Worm (Caenorhabditis elegans) whole organism, young adult: ENCODE results near the gene mksr-2.

Source experiments
- B0019.2 ChIP-seq: fragments of 200-800 bp; sonication (Bioruptor generic); conservative IDR thresholded peaks from 2 replicates; pipeline ENCODE4 v1.3.6; 2022; ENCODE audit warnings: missing genetic modification reagents, missing genetic modification characterization, missing compliant biosample characterization
- B0035.1 ChIP-seq: sonication (generic microtip); optimal IDR thresholded peaks from 2 replicates; lab custom pipeline; 2016; ENCODE audit warnings: missing genetic modification characterization, mild to moderate bottlenecking, missing compliant biosample characterization, missing genotype, missing genetic modification reagents
- F23B12.7 ChIP-seq: sonication (generic microtip); optimal IDR thresholded peaks from 2 replicates; lab custom pipeline; 2017; ENCODE audit warnings: missing genetic modification characterization, mild to moderate bottlenecking, missing compliant biosample characterization, antibody characterized with exemption, moderate library complexity; ENCODE audit not compliant: insufficient read depth
- F33H1.4 ChIP-seq: fragments of 200-800 bp; sonication (Bioruptor generic); IDR thresholded peaks from 2 replicates; pipeline ENCODE4 v1.3.6; 2022; ENCODE audit warnings: missing genetic modification reagents, missing genetic modification characterization, missing compliant biosample characterization
- K12H6.12 ChIP-seq: fragments of 200-800 bp; sonication (Bioruptor generic); optimal IDR thresholded peaks from 2 replicates; lab custom pipeline; 2018; ENCODE audit warnings: mild to moderate bottlenecking, missing genetic modification characterization, missing compliant biosample characterization
- ama-1 ChIP-seq, 3 experiments: fragments of 150-350 bp in 1 of 3; sonication (generic microtip) in 2 of 3; optimal IDR thresholded peaks; 2 replicates each; lab custom pipeline; 2014 to 2018; ENCODE audit warnings: missing biosample characterization in 2 of 3, missing genetic modification characterization in 2 of 3, missing genetic modification reagents in 2 of 3
- atf-7 ChIP-seq: sonication (generic microtip); optimal IDR thresholded peaks from 2 replicates; lab custom pipeline; 2017; ENCODE audit warnings: mild to moderate bottlenecking, missing genetic modification characterization, missing compliant biosample characterization
- attf-3 ChIP-seq: fragments of 200-800 bp; sonication (Bioruptor generic); conservative IDR thresholded peaks from 2 replicates; pipeline ENCODE4 v1.3.6; 2022; ENCODE audit warnings: missing genetic modification reagents, missing genetic modification characterization, missing compliant biosample characterization
- cebp-1 ChIP-seq, 2 experiments: fragments of 200-800 bp in 1 of 2; sonication (Bioruptor generic) in 1 of 2; sonication (generic microtip) in 1 of 2; IDR thresholded peaks in 1 of 2; optimal IDR thresholded peaks in 1 of 2; 2 replicates each; pipeline versions ENCODE4 v1.3.6 to Lab custom; 2017 to 2022; ENCODE audit warnings: missing compliant biosample characterization in 2 of 2, missing genetic modification characterization in 2 of 2, mild to moderate bottlenecking in 1 of 2, missing genetic modification reagents in 1 of 2, moderate library complexity in 1 of 2
- ceh-100 ChIP-seq: fragments of 200-800 bp; sonication (Bioruptor generic); IDR thresholded peaks from 2 replicates; pipeline ENCODE4 v1.3.6; 2022; ENCODE audit warnings: missing genetic modification reagents, missing genetic modification characterization, missing compliant biosample characterization
- dox-1 ChIP-seq: fragments of 200-800 bp; sonication (Bioruptor generic); IDR thresholded peaks from 2 replicates; pipeline ENCODE4 v1.3.6; 2022; ENCODE audit warnings: missing genetic modification reagents, missing genetic modification characterization, missing compliant biosample characterization
- dpff-1 ChIP-seq: sonication (generic microtip); optimal IDR thresholded peaks from 2 replicates; lab custom pipeline; 2017; ENCODE audit warnings: mild to moderate bottlenecking, missing genetic modification characterization, missing compliant biosample characterization
- efl-1 ChIP-seq: fragments of 150-350 bp; optimal IDR thresholded peaks from 2 replicates; lab custom pipeline; 2014; ENCODE audit warnings: missing biosample characterization, missing genetic modification reagents, missing genetic modification characterization
- ekl-4 ChIP-seq: fragments of 200-800 bp; sonication (Bioruptor generic); IDR thresholded peaks from 2 replicates; pipeline ENCODE4 v1.3.6; 2022; ENCODE audit warnings: missing genetic modification reagents, missing genetic modification characterization, missing compliant biosample characterization
- ets-4 ChIP-seq: fragments of 200-800 bp; sonication (Bioruptor generic); optimal IDR thresholded peaks from 2 replicates; lab custom pipeline; 2018; ENCODE audit warnings: mild to moderate bottlenecking, missing genetic modification characterization, missing compliant biosample characterization
- hlh-26 ChIP-seq: fragments of 200-800 bp; sonication (Bioruptor generic); conservative IDR thresholded peaks from 2 replicates; pipeline ENCODE4 v1.3.6; 2022; ENCODE audit warnings: missing genetic modification reagents, missing genetic modification characterization, missing compliant biosample characterization
- hmg-20 ChIP-seq: fragments of 200-800 bp; sonication (Bioruptor generic); IDR thresholded peaks from 2 replicates; pipeline ENCODE4 v1.3.6; 2022; ENCODE audit warnings: missing genetic modification reagents, missing genetic modification characterization, missing compliant biosample characterization
- let-526 ChIP-seq: fragments of 200-800 bp; sonication (Bioruptor generic); IDR thresholded peaks from 2 replicates; pipeline ENCODE4 v1.3.6; 2022; ENCODE audit warnings: missing genetic modification reagents, missing genetic modification characterization, missing compliant biosample characterization
- let-607 ChIP-seq, 2 experiments: fragments of 200-800 bp in 1 of 2; sonication (Bioruptor generic) in 1 of 2; sonication (generic microtip) in 1 of 2; optimal IDR thresholded peaks; 2 replicates each; lab custom pipeline; 2016 to 2018; ENCODE audit warnings: mild to moderate bottlenecking in 2 of 2, missing compliant biosample characterization in 2 of 2, missing genetic modification characterization in 2 of 2, moderate library complexity in 2 of 2, missing genotype in 1 of 2
- lin-40 ChIP-seq: sonication (generic microtip); optimal IDR thresholded peaks from 2 replicates; lab custom pipeline; 2016; ENCODE audit warnings: missing genetic modification characterization, mild to moderate bottlenecking, missing compliant biosample characterization, missing genotype, missing genetic modification reagents
- lir-1 ChIP-seq: fragments of 200-800 bp; sonication (Bioruptor generic); conservative IDR thresholded peaks from 2 replicates; pipeline ENCODE4 v1.3.6; 2022; ENCODE audit warnings: missing genetic modification reagents, missing genetic modification characterization, missing compliant biosample characterization
- lsy-27 ChIP-seq: sonication (generic microtip); optimal IDR thresholded peaks from 2 replicates; lab custom pipeline; 2017; ENCODE audit warnings: missing genetic modification characterization, mild to moderate bottlenecking, missing compliant biosample characterization, antibody characterized with exemption, missing genotype, borderline replicate concordance; ENCODE audit not compliant: insufficient read depth
- madf-10 ChIP-seq: sonication (generic microtip); optimal IDR thresholded peaks from 2 replicates; lab custom pipeline; 2016; ENCODE audit warnings: mild to moderate bottlenecking, missing genetic modification characterization, missing compliant biosample characterization
- madf-3 ChIP-seq: fragments of 200-800 bp; sonication (Bioruptor generic); IDR thresholded peaks from 2 replicates; pipeline ENCODE4 v1.3.6; 2022; ENCODE audit warnings: missing genetic modification reagents, missing genetic modification characterization, missing compliant biosample characterization
- nfya-2 ChIP-seq: fragments of 200-800 bp; sonication (Bioruptor generic); IDR thresholded peaks from 2 replicates; pipeline ENCODE4 v1.3.6; 2022; ENCODE audit warnings: missing genetic modification reagents, missing genetic modification characterization, missing compliant biosample characterization
- nfyb-1 ChIP-seq: fragments of 200-800 bp; sonication (Bioruptor generic); IDR thresholded peaks from 2 replicates; pipeline ENCODE4 v1.3.6; 2022; ENCODE audit warnings: missing genetic modification reagents, missing genetic modification characterization, missing compliant biosample characterization
- nhr-80 ChIP-seq: sonication (generic microtip); optimal IDR thresholded peaks from 2 replicates; lab custom pipeline; 2016; ENCODE audit warnings: missing genetic modification characterization, missing compliant biosample characterization
- pbrm-1 ChIP-seq: fragments of 200-800 bp; sonication (Bioruptor generic); IDR thresholded peaks from 2 replicates; pipeline ENCODE4 v1.3.6; 2022; ENCODE audit warnings: missing genetic modification reagents, missing genetic modification characterization, missing compliant biosample characterization
- rcor-1 ChIP-seq: fragments of 200-800 bp; sonication (Bioruptor generic); IDR thresholded peaks from 2 replicates; pipeline ENCODE4 v1.3.6; 2022; ENCODE audit warnings: missing genetic modification reagents, missing genetic modification characterization, missing compliant biosample characterization
- rpc-1 ChIP-seq, 2 experiments: fragments of 150-350 bp in 1 of 2; sonication (generic microtip) in 1 of 2; optimal IDR thresholded peaks; 2 replicates each; lab custom pipeline; 2014 to 2018; ENCODE audit warnings: missing biosample characterization in 1 of 2, missing genetic modification characterization in 1 of 2, missing genetic modification reagents in 1 of 2, missing genotype in 1 of 2
- snpc-1.3 ChIP-seq: sonication (generic microtip); optimal IDR thresholded peaks from 2 replicates; lab custom pipeline; 2017; ENCODE audit warnings: missing genetic modification characterization, mild to moderate bottlenecking, missing compliant biosample characterization, antibody characterized with exemption, moderate library complexity, missing genotype, missing genetic modification reagents; ENCODE audit not compliant: insufficient read depth
- snpc-4 ChIP-seq, 5 experiments: fragments of 150-350 bp in 1 of 5; sonication (generic microtip) in 4 of 5; optimal IDR thresholded peaks; 2 replicates each; lab custom pipeline; 2014 to 2018; ENCODE audit warnings: missing genetic modification characterization in 5 of 5, missing biosample characterization in 3 of 5, antibody characterized with exemption in 2 of 5, mild to moderate bottlenecking in 2 of 5, missing compliant biosample characterization in 2 of 5, missing genotype in 2 of 5, moderate library complexity in 2 of 5, missing genetic modification reagents in 1 of 5
- tbp1 ChIP-seq: fragments of 200-800 bp; sonication (Bioruptor generic); optimal IDR thresholded peaks from 2 replicates; lab custom pipeline; 2018; ENCODE audit warnings: mild to moderate bottlenecking, missing genetic modification characterization, missing compliant biosample characterization
- unc-130 ChIP-seq: sonication (generic microtip); optimal IDR thresholded peaks from 2 replicates; lab custom pipeline; 2016; ENCODE audit warnings: missing genetic modification reagents, missing genetic modification characterization, missing compliant biosample characterization
- unc-62 ChIP-seq: fragments of 150-350 bp; optimal IDR thresholded peaks from 2 replicates; lab custom pipeline; 2014; ENCODE audit warnings: missing biosample characterization, missing genetic modification reagents, missing genetic modification characterization
- xnd-1 ChIP-seq: sonication (generic microtip); optimal IDR thresholded peaks from 2 replicates; lab custom pipeline; 2016; ENCODE audit warnings: missing genotype, missing genetic modification reagents, missing genetic modification characterization, missing compliant biosample characterization
- zfh-2 ChIP-seq: fragments of 200-800 bp; sonication (Bioruptor generic); conservative IDR thresholded peaks from 2 replicates; pipeline ENCODE4 v1.3.6; 2022; ENCODE audit warnings: missing genetic modification reagents, missing genetic modification characterization, missing compliant biosample characterization
- ztf-18 ChIP-seq: sonication (generic microtip); optimal IDR thresholded peaks from 2 replicates; lab custom pipeline; 2016; ENCODE audit warnings: missing genotype, mild to moderate bottlenecking, missing genetic modification characterization, missing compliant biosample characterization
- ztf-26 ChIP-seq: sonication (generic microtip); optimal IDR thresholded peaks from 2 replicates; lab custom pipeline; 2017; ENCODE audit warnings: missing genetic modification characterization, missing compliant biosample characterization

Gene mksr-2

DNA sequence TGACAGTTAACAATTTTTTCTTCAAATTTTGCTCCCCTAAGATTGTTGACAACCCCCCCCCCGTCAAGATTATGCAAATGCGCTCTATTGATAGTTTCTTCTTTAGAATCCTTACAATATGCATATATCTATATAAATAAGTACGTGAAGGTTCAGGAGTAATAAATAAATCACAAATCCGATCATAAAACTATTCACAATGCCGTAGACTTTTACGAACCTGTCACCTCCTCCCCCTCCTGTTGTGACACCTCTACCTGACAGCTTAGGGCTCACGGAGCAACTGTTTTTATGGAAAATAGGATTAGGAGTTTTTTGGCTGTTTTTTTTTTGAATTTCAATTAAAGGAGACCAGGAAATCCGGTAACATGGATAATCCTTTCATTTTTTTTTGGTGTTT, 14.2 kb downstream of the mksr-2 start:
- TF ChIP-seq hlh-26 (GFP tag; lab: Robert Waterston, UW) = no peak

DNA sequence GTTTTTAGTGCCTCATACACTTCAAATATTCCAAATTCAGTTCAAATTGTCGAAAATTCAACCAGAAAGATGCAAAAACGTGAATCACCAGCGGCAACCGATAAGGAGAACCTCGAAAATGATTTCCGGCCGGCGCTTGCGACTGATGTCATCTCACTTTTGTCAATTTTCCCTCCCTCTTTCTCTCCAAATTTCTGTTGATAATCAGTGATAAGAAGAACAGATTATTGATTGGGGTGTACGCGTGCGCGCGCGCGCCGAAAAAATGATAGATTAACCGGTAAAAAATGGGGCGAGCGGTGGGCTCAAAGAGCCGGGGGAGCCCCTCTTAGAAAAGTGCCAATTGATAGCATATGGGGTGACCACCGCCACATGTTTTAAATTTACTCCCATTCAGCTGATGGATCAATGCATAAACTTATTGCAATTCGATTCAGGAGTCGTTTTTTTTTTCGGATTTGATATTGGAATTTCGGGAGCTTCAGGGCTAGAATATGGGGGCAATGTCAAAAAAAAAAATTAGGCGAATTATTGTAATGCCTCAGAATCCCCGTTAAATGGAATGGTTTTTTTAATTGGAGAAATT, 21.8 kb downstream of the mksr-2 start:
- TF ChIP-seq pbrm-1 (GFP tag; lab: Robert Waterston, UW) = no peak
- no peak for TF ChIP-seq ceh-100 (GFP tag; lab: Robert Waterston, UW)
- TF ChIP-seq nfyb-1 (GFP tag; lab: Robert Waterston, UW) = 0 out of 2 replicates have a peak, but pooled peaks have one; percentile 25
- no peak for TF ChIP-seq snpc-1.3 (tag; lab: Kevin White, UChicago)
- peak; percentile 73 for TF ChIP-seq dox-1
- TF ChIP-seq nhr-80 (tag; lab: Kevin White, UChicago) = peak; percentile 82
- TF ChIP-seq F23B12.7 (tag; lab: Kevin White, UChicago) = no peak
- TF ChIP-seq ets-4 (GFP tag; lab: Kevin White, UChicago) = peak; percentile 12
- TF ChIP-seq rpc-1 (optimal IDR thresholded peaks at IDR 0.05; lab: Kevin White, UChicago) = no peak
- no peak for TF ChIP-seq rpc-1 (tag; optimal IDR thresholded peaks at IDR 0.05; lab: Kevin White, UChicago)
- TF ChIP-seq let-526 (GFP tag; lab: Robert Waterston, UW) = no peak
- TF ChIP-seq zfh-2 = 0 out of 2 replicates have a peak, but pooled peaks have one; percentile 53
- TF ChIP-seq lsy-27 (tag; lab: Kevin White, UChicago) = no peak
- TF ChIP-seq ztf-18 (tag; lab: Kevin White, UChicago) = no peak
- TF ChIP-seq F33H1.4 (GFP tag; lab: Robert Waterston, UW) = no peak
- no peak for TF ChIP-seq K12H6.12 (tag; lab: Kevin White, UChicago)
- TF ChIP-seq xnd-1 (tag; lab: Kevin White, UChicago) = no peak
- TF ChIP-seq, all 124 proteins: peak for 5

DNA sequence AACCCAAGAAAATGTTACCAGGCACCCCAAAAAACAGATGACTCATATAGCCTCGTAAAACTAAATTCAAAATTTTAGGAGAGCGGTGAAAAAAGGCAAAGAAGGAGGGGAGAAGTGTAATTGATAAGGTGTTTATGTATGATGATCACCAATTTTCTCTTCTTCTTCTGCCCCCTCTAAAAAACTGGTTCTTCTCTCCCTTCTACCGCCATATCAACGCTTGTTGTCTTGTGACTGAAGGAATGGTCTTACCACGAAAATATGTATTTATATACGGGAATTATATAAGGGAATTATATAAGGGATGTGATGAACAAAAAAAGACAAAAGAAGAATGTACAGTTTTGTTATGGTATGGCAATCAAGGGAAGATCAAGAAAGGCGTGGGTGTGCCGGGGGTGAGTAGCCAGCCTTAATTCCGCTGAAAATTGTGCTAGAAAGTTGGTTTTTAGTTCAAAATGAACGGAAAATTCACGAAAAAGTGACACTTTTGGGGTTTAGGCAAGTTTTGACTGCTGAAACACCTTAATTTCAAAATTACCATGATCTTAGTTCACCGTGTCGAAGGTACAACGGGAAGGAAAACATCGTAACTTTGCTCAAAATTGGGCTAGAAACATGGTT, 24.9 kb downstream of the mksr-2 start:
- TF ChIP-seq cebp-1 (GFP tag; IDR thresholded peaks at IDR 0.05; lab: Robert Waterston, UW) (no peak), cebp-1 (tag; optimal IDR thresholded peaks at IDR 0.05; lab: Kevin White, UChicago) (peak; percentile 38), hmg-20 (GFP tag; lab: Robert Waterston, UW) (no peak), ama-1 (optimal IDR thresholded peaks at IDR 0.05; lab: Kevin White, UChicago) (peak; percentile 65), ama-1 (GFP tag; optimal IDR thresholded peaks at IDR 0.05; lab: Kevin White, UChicago) (no peak), B0035.1 (tag; lab: Kevin White, UChicago) (no peak), F23B12.7 (tag; lab: Kevin White, UChicago) (no peak), zfh-2 (no peak), madf-3 (GFP tag; lab: Robert Waterston, UW) (no peak), madf-10 (tag; lab: Kevin White, UChicago) (no peak), ztf-18 (tag; lab: Kevin White, UChicago) (no peak), F33H1.4 (GFP tag; lab: Robert Waterston, UW) (0 out of 2 replicates have a peak, but pooled peaks have one; percentile 26), rcor-1 (GFP tag; lab: Robert Waterston, UW) (no peak), dpff-1 (tag; lab: Kevin White, UChicago) (no peak), attf-3 (no peak), atf-7 (tag; lab: Kevin White, UChicago) (peak; percentile 17), nfyb-1 (GFP tag; lab: Robert Waterston, UW) (0 out of 2 replicates have a peak, but pooled peaks have one; percentile 11), nfya-2 (no peak), nhr-80 (tag; lab: Kevin White, UChicago) (peak; percentile 86), unc-62 (GFP tag; lab: Kevin White, UChicago) (no peak), unc-130 (GFP tag; lab: Kevin White, UChicago) (no peak), snpc-4 (GFP tag; optimal IDR thresholded peaks at IDR 0.05; lab: Kevin White, UChicago) (no peak), snpc-4 (tag; optimal IDR thresholded peaks at IDR 0.05; lab: Kevin White, UChicago) (no peak), lin-40 (tag; lab: Kevin White, UChicago) (peak; percentile 46), ztf-26 (peak; percentile 51), let-607 (tag; optimal IDR thresholded peaks at IDR 0.05; lab: Kevin White, UChicago) (peak in 1 of 2 experiments; percentile 3), efl-1 (no peak), lir-1 (GFP tag; lab: Robert Waterston, UW) (no peak), tbp1 (peak; percentile 30), ekl-4 (no peak), B0019.2 (GFP tag; lab: Robert Waterston, UW) (no peak), dox-1 (0 out of 2 replicates have a peak, but pooled peaks have one; percentile 36)
